Worm (Caenorhabditis elegans) whole organism, L1 larva: ENCODE results near the gene gas-1.

Experiments used
- C04F5.9 ChIP-seq: sonication (generic microtip); optimal IDR thresholded peaks from 2 replicates; lab custom pipeline; 2016; ENCODE audit warnings: missing genetic modification characterization, missing compliant biosample characterization
- F16B12.6 ChIP-seq: fragments of 150-350 bp; optimal IDR thresholded peaks from 2 replicates; lab custom pipeline; 2014; ENCODE audit warnings: missing biosample characterization, missing genetic modification characterization
- blmp-1 ChIP-seq: fragments of 150-350 bp; optimal IDR thresholded peaks from 2 replicates; lab custom pipeline; 2014; ENCODE audit warnings: missing biosample characterization, missing genetic modification characterization
- ceh-88 ChIP-seq: fragments of 200-800 bp; sonication (Bioruptor generic); IDR thresholded peaks from 2 replicates; pipeline ENCODE4 v1.3.6; 2022; ENCODE audit warnings: missing genetic modification characterization, missing compliant biosample characterization
- ceh-90 ChIP-seq: sonication (generic microtip); optimal IDR thresholded peaks from 2 replicates; lab custom pipeline; 2016; ENCODE audit warnings: missing genetic modification characterization, missing compliant biosample characterization
- dpl-1 ChIP-seq, 3 experiments: fragments of 150-350 bp in 2 of 3; sonication (generic microtip) in 1 of 3; optimal IDR thresholded peaks; 2 replicates each; lab custom pipeline; 2014 to 2017; ENCODE audit warnings: missing biosample characterization in 3 of 3, missing genetic modification characterization in 3 of 3, missing genetic modification reagents in 3 of 3
- dsc-1 ChIP-seq: sonication (generic microtip); optimal IDR thresholded peaks from 2 replicates; lab custom pipeline; 2016; ENCODE audit warnings: mild to moderate bottlenecking, missing genetic modification characterization, missing compliant biosample characterization
- efl-1 ChIP-seq, 4 experiments: fragments of 150-350 bp; optimal IDR thresholded peaks in 3 of 4; peaks in 1 of 4; 1 replicate in 1 of 4; 2 replicates in 3 of 4; lab custom pipeline; 2014; ENCODE audit warnings: missing biosample characterization in 2 of 4, missing genetic modification characterization in 2 of 4, missing genetic modification reagents in 2 of 4
- efl-3 ChIP-seq: fragments of 200-800 bp; sonication (Bioruptor generic); optimal IDR thresholded peaks from 2 replicates; lab custom pipeline; 2018; ENCODE audit warnings: mild to moderate bottlenecking, missing genetic modification characterization, missing compliant biosample characterization
- egl-13 ChIP-seq: sonication (generic microtip); optimal IDR thresholded peaks from 2 replicates; lab custom pipeline; 2016; ENCODE audit warnings: missing genotype, missing genetic modification reagents, missing genetic modification characterization, missing compliant biosample characterization
- elt-2 ChIP-seq: sonication (generic microtip); optimal IDR thresholded peaks from 2 replicates; lab custom pipeline; 2016; ENCODE audit warnings: missing genetic modification characterization, mild to moderate bottlenecking, inconsistent platforms, missing compliant biosample characterization, missing genetic modification reagents
- fkh-4 ChIP-seq: sonication (generic microtip); optimal IDR thresholded peaks from 2 replicates; lab custom pipeline; 2016; ENCODE audit warnings: missing compliant biosample characterization, missing genetic modification characterization, borderline replicate concordance
- fkh-8 ChIP-seq: sonication (generic microtip); optimal IDR thresholded peaks from 2 replicates; lab custom pipeline; 2016; ENCODE audit warnings: mild to moderate bottlenecking, missing genetic modification characterization, missing compliant biosample characterization
- fos-1 ChIP-seq: fragments of 150-350 bp; optimal IDR thresholded peaks from 2 replicates; lab custom pipeline; 2014; ENCODE audit warnings: missing biosample characterization, missing genetic modification characterization
- hpl-2 ChIP-seq: fragments of 150-350 bp; optimal IDR thresholded peaks from 2 replicates; lab custom pipeline; 2014; ENCODE audit warnings: missing biosample characterization, missing genetic modification reagents, missing genetic modification characterization
- isw-1 ChIP-seq: fragments of 200-800 bp; sonication (Bioruptor generic); IDR thresholded peaks from 2 replicates; pipeline ENCODE4 v1.3.6; 2022; ENCODE audit warnings: missing genetic modification characterization, missing compliant biosample characterization
- jun-1 ChIP-seq: fragments of 150-350 bp; optimal IDR thresholded peaks from 2 replicates; lab custom pipeline; 2014; ENCODE audit warnings: missing biosample characterization, missing genetic modification reagents, missing genetic modification characterization
- lin-14 ChIP-seq: fragments of 200-800 bp; sonication (Bioruptor generic); optimal IDR thresholded peaks from 2 replicates; lab custom pipeline; 2018; ENCODE audit warnings: mild to moderate bottlenecking, missing genetic modification characterization, moderate library complexity, missing compliant biosample characterization
- lin-15B ChIP-seq: fragments of 150-350 bp; sonication (generic microtip); optimal IDR thresholded peaks from 3 replicates; lab custom pipeline; 2014; ENCODE audit warnings: missing biosample characterization, missing genetic modification characterization
- lin-35 ChIP-seq, 2 experiments: fragments of 150-350 bp; optimal IDR thresholded peaks; 2 replicates each; lab custom pipeline; 2014; ENCODE audit warnings: missing biosample characterization in 2 of 2, missing genetic modification characterization in 2 of 2, missing genetic modification reagents in 2 of 2
- lsy-2 ChIP-seq, 2 experiments: fragments of 150-350 bp; optimal IDR thresholded peaks; 2 replicates each; lab custom pipeline; 2014; ENCODE audit warnings: missing biosample characterization in 2 of 2, missing genetic modification characterization in 2 of 2
- mef-2 ChIP-seq: fragments of 150-350 bp; optimal IDR thresholded peaks from 2 replicates; lab custom pipeline; 2014; ENCODE audit warnings: missing biosample characterization, missing genetic modification characterization
- mep-1 ChIP-seq: fragments of 150-350 bp; optimal IDR thresholded peaks from 2 replicates; lab custom pipeline; 2014; ENCODE audit warnings: missing biosample characterization, missing genetic modification characterization
- nhr-20 ChIP-seq: sonication (generic microtip); optimal IDR thresholded peaks from 2 replicates; lab custom pipeline; 2016; ENCODE audit warnings: mild to moderate bottlenecking, missing genetic modification characterization, missing compliant biosample characterization
- nhr-47 ChIP-seq: sonication (generic microtip); optimal IDR thresholded peaks from 2 replicates; lab custom pipeline; 2016; ENCODE audit warnings: mild to moderate bottlenecking, missing genetic modification characterization, moderate library complexity, missing compliant biosample characterization
- nhr-71 ChIP-seq: sonication (generic microtip); optimal IDR thresholded peaks from 2 replicates; lab custom pipeline; 2016; ENCODE audit warnings: mild to moderate bottlenecking, missing genetic modification characterization, moderate library complexity, missing compliant biosample characterization
- nhr-77 ChIP-seq: fragments of 150-350 bp; optimal IDR thresholded peaks from 2 replicates; lab custom pipeline; 2014; ENCODE audit warnings: missing biosample characterization, missing genetic modification characterization
- nhr-84 ChIP-seq: sonication (generic microtip); optimal IDR thresholded peaks from 2 replicates; lab custom pipeline; 2017; ENCODE audit warnings: missing biosample characterization, missing genetic modification characterization
- pax-3 ChIP-seq: fragments of 200-800 bp; sonication (Bioruptor generic); optimal IDR thresholded peaks from 2 replicates; lab custom pipeline; 2018; ENCODE audit warnings: mild to moderate bottlenecking, missing genetic modification characterization, moderate library complexity, missing compliant biosample characterization
- pqm-1 ChIP-seq: sonication (generic microtip); optimal IDR thresholded peaks from 3 replicates; lab custom pipeline; 2017; ENCODE audit warnings: missing biosample characterization, missing genetic modification characterization
- skn-1 ChIP-seq: fragments of 150-350 bp; optimal IDR thresholded peaks from 2 replicates; lab custom pipeline; 2014; ENCODE audit warnings: missing biosample characterization, missing genetic modification characterization
- snpc-4 ChIP-seq: fragments of 150-350 bp; optimal IDR thresholded peaks from 2 replicates; lab custom pipeline; 2014; ENCODE audit warnings: missing biosample characterization, missing genetic modification characterization
- snu-23 ChIP-seq: sonication (generic microtip); optimal IDR thresholded peaks from 2 replicates; lab custom pipeline; 2016; ENCODE audit warnings: missing genetic modification characterization, missing compliant biosample characterization
- sox-4 ChIP-seq: sonication (generic microtip); optimal IDR thresholded peaks from 2 replicates; lab custom pipeline; 2016; ENCODE audit warnings: missing genetic modification characterization, missing compliant biosample characterization
- sptf-1 ChIP-seq: fragments of 150-350 bp; optimal IDR thresholded peaks from 2 replicates; lab custom pipeline; 2014; ENCODE audit warnings: missing biosample characterization, missing genetic modification characterization
- tbx-2 ChIP-seq: sonication (generic microtip); optimal IDR thresholded peaks from 2 replicates; lab custom pipeline; 2016; ENCODE audit warnings: missing genetic modification characterization, missing compliant biosample characterization
- unc-130 ChIP-seq: fragments of 150-350 bp; optimal IDR thresholded peaks from 2 replicates; lab custom pipeline; 2017; ENCODE audit warnings: missing biosample characterization, missing genetic modification characterization, inconsistent platforms
- unc-30 ChIP-seq: sonication (generic microtip); optimal IDR thresholded peaks from 2 replicates; lab custom pipeline; 2017; ENCODE audit warnings: missing biosample characterization, missing genetic modification characterization
- unc-62 ChIP-seq: fragments of 150-350 bp; optimal IDR thresholded peaks from 2 replicates; lab custom pipeline; 2014; ENCODE audit warnings: missing biosample characterization, missing genetic modification reagents, missing genetic modification characterization
- ztf-11 ChIP-seq, 2 experiments: sonication (generic microtip); optimal IDR thresholded peaks; 2 replicates each; lab custom pipeline; 2016 to 2017; ENCODE audit warnings: missing genetic modification characterization in 2 of 2, missing biosample characterization in 1 of 2, missing compliant biosample characterization in 1 of 2

The gas-1 gene

DNA sequence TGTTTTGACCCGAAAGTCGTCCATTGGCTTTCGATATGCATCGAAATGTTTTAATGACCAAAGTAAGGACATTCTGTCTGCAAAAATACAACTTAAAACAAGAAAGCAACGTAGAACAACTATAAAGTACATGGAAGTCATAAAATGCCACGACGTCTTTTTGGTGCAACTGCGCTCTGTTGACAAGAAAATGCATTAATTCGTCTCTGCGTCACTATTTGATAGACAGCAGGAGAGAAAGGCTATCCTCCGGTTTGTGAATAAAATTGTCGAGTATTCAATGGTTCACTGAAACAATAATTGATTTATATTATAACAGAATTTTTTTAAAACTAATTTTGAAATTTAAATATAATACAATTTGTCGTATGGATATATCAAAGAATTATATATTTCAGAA is 26.2 kb upstream of the gas-1 start, which contains the start of gene ergi-3 (continued):
- no peak for TF ChIP-seq sox-4
- no peak for TF ChIP-seq ceh-88 (GFP tag; lab: Robert Waterston, UW)
- TF ChIP-seq F16B12.6 (tag; lab: Kevin White, UChicago): no peak
- TF ChIP-seq pax-3 (tag; lab: Kevin White, UChicago): no peak
- peak; percentile 29 for TF ChIP-seq nhr-84
- no peak for TF ChIP-seq efl-3
- TF ChIP-seq C04F5.9 (tag; lab: Kevin White, UChicago): no peak
- peak; percentile 30 for TF ChIP-seq tbx-2 (tag; lab: Kevin White, UChicago)
- peak; percentile 80 for TF ChIP-seq blmp-1 (tag; lab: Kevin White, UChicago)
- TF ChIP-seq jun-1 (tag; lab: Kevin White, UChicago): peak; percentile 5
- TF ChIP-seq lin-14 (GFP tag; lab: Kevin White, UChicago): peak; percentile 92
- TF ChIP-seq nhr-77 (tag; lab: Kevin White, UChicago): peak; percentile 12
- no peak for TF ChIP-seq fkh-4 (tag; lab: Kevin White, UChicago)
- no peak for TF ChIP-seq elt-2
- peak; percentile 15 for TF ChIP-seq fkh-8
- TF ChIP-seq nhr-20 (tag; lab: Kevin White, UChicago): peak; percentile 64
- TF ChIP-seq ztf-11 (tag; optimal IDR thresholded peaks at IDR 0.05; lab: Kevin White, UChicago): no peak
- peak in 2 of 3 experiments; percentile 28 to 57 for TF ChIP-seq dpl-1 (GFP tag; optimal IDR thresholded peaks at IDR 0.05; lab: Kevin White, UChicago)
- peak; percentile 40 for TF ChIP-seq skn-1
- peak; percentile 34 to 51 for TF ChIP-seq efl-1 (optimal IDR thresholded peaks at IDR 0.05; lab: Kevin White, UChicago)
- TF ChIP-seq efl-1 (GFP tag; optimal IDR thresholded peaks at IDR 0.05 in 1 of 2; lab: Kevin White, UChicago): peak; percentile 9 to 77
- peak; percentile 82 for TF ChIP-seq unc-130 (tag; lab: Kevin White, UChicago)
- peak; percentile 47 for TF ChIP-seq snpc-4
- TF ChIP-seq hpl-2 (GFP tag; lab: Kevin White, UChicago): peak; percentile 35

- TF ChIP-seq fos-1 (tag; lab: Kevin White, UChicago): no peak
- peak in 1 of 2 experiments; percentile 16 for TF ChIP-seq lsy-2 (tag; optimal IDR thresholded peaks at IDR 0.05; lab: Kevin White, UChicago)
- no peak for TF ChIP-seq sox-4
- peak; percentile 14 for TF ChIP-seq snu-23 (GFP tag; lab: Kevin White, UChicago)
- no peak for TF ChIP-seq lin-15B (tag; lab: Kevin White, UChicago)
- TF ChIP-seq pqm-1 (tag; lab: Kevin White, UChicago): no peak
- no peak for TF ChIP-seq unc-30 (tag; lab: Kevin White, UChicago)
- peak; percentile 12 for TF ChIP-seq fkh-8
- no peak for TF ChIP-seq isw-1
- TF ChIP-seq nhr-20 (tag; lab: Kevin White, UChicago): peak; percentile 17
- no peak for TF ChIP-seq mef-2 (tag; lab: Kevin White, UChicago)
- peak in 1 of 2 experiments; percentile 11 for TF ChIP-seq lin-35 (GFP tag; optimal IDR thresholded peaks at IDR 0.05; lab: Kevin White, UChicago)
- peak; percentile 16 for TF ChIP-seq skn-1
- no peak for TF ChIP-seq unc-62 (GFP tag; lab: Kevin White, UChicago)
- TF ChIP-seq ceh-90 (tag; lab: Kevin White, UChicago): no peak
- peak; percentile 14 for TF ChIP-seq nhr-71 (tag; lab: Kevin White, UChicago)
- TF ChIP-seq sptf-1 (tag; lab: Kevin White, UChicago): no peak
- TF ChIP-seq mep-1: peak; percentile 9
- TF ChIP-seq C04F5.9 (tag; lab: Kevin White, UChicago): no peak
- TF ChIP-seq unc-130 (tag; lab: Kevin White, UChicago): no peak
- peak; percentile 24 for TF ChIP-seq nhr-47 (tag; lab: Kevin White, UChicago)
- peak; percentile 28 for TF ChIP-seq dsc-1
- TF ChIP-seq lin-14 (GFP tag; lab: Kevin White, UChicago): peak; percentile 14
- no peak for TF ChIP-seq egl-13
These were observed 23.6 kb upstream of the gas-1 start, which contains the start of gene K09E9.3 for ce11 chrX:15613745-15614229. TSS of gene K09E9.3 (minus strand) at chrX:15613795.
